Worm (Caenorhabditis elegans) whole organism, L4/young adult: Measurements from ENCODE around the gene K09E9.7.

ENCODE experiments used
- W03F9.2 ChIP-seq: fragments of 150-350 bp; optimal IDR thresholded peaks from 2 replicates; lab custom pipeline; 2014; ENCODE audit warnings: missing biosample characterization, missing genetic modification characterization
- dao-5 ChIP-seq: sonication (generic microtip); optimal IDR thresholded peaks from 2 replicates; lab custom pipeline; 2016; ENCODE audit warnings: missing genotype, missing genetic modification characterization, moderate library complexity, missing compliant biosample characterization
- him-1 ChIP-seq: sonication (generic microtip); optimal IDR thresholded peaks from 2 replicates; lab custom pipeline; 2016; ENCODE audit warnings: missing genotype, missing genetic modification reagents, missing genetic modification characterization, missing compliant biosample characterization

Gene K09E9.7

ce11 chrX:15630790-15631204 is 9.9 kb upstream of the K09E9.7 start:
- TF ChIP-seq him-1 (tag; lab: Kevin White, UChicago), result no peak
- TF ChIP-seq W03F9.2 (tag; lab: Kevin White, UChicago), result no peak
- no peak for TF ChIP-seq dao-5 (tag; lab: Kevin White, UChicago)

ce11 chrX:15633964-15634363 is 6.7 kb upstream of the K09E9.7 start:
- TF ChIP-seq W03F9.2 (tag; lab: Kevin White, UChicago) (no peak), dao-5 (tag; lab: Kevin White, UChicago) (no peak), him-1 (tag; lab: Kevin White, UChicago) (peak; percentile 57)

- TF ChIP-seq dao-5 (tag; lab: Kevin White, UChicago), result no peak
- TF ChIP-seq him-1 (tag; lab: Kevin White, UChicago), result no peak
- no peak for TF ChIP-seq W03F9.2 (tag; lab: Kevin White, UChicago)
Observed at ce11 chrX:15641380-15641779, 677 bp downstream of the K09E9.7 start.

ce11 chrX:15642638-15643037 is 1.9 kb downstream of the K09E9.7 start, which contains the start of gene H08J19.1:
Gene H08J19.1, plus strand, starts transcription at chrX:15642938.
- TF ChIP-seq him-1 (tag; lab: Kevin White, UChicago) (no peak), dao-5 (tag; lab: Kevin White, UChicago) (no peak), W03F9.2 (tag; lab: Kevin White, UChicago) (no peak)

DNA sequence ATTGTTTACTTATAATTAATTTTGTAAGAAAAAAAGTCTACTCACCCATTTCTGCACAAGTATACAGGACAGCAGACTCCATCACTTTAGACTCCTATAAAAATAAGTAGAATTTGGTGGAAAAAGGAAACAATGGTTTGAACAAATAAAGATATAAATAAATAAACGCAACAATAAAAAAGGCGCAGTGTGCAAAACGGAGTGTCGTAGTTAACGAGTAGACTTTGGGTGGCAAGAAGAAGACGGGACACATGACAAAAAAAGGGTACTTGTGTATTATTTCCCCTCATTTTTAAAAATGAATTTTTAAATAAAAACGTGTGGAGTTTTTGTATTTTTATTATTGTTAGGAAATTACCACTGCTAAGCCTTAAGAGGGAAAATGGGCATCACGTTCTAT is 6.6 kb downstream of the K09E9.7 start, which contains the start of gene F59D12.5:
F59D12.5 (minus strand) TSS at position 94 of the 400 bp plus-strand sequence.
- TF ChIP-seq W03F9.2 (tag; lab: Kevin White, UChicago), result no peak
- no peak for TF ChIP-seq him-1 (tag; lab: Kevin White, UChicago)
- no peak for TF ChIP-seq dao-5 (tag; lab: Kevin White, UChicago)

ce11 chrX:15650428-15650827 is 9.7 kb downstream of the K09E9.7 start:
- no peak for TF ChIP-seq W03F9.2 (tag; lab: Kevin White, UChicago)
- TF ChIP-seq him-1 (tag; lab: Kevin White, UChicago), result no peak
- no peak for TF ChIP-seq dao-5 (tag; lab: Kevin White, UChicago)

DNA sequence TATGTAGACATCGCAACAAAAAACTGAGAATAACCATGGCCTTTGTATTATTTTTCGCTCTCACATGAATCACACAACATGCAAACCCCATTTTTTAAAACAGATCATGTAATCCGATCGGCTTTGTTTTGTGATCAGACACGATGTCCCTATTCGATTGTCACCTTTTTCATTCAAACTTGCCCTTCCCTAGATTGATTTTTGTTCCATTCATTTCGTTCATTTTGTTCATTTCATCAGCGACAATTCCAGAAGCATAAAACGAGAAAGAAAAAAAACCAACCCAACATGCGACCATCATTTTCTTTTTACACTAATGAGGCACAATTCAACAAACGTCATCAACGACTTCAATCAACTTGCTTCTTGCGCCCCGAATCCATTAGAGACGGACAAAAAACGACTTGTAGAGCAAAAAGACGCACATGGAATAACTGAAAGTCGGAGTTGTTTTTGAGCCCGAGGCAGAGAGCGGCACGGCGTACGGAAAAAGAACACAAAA is 10.3 kb downstream of the K09E9.7 start, which contains the start of gene F59D12.3:
F59D12.3 (minus strand) TSS at position 51 of the 502 bp plus-strand sequence.
- TF ChIP-seq W03F9.2 (tag; lab: Kevin White, UChicago) (no peak), dao-5 (tag; lab: Kevin White, UChicago) (no peak), him-1 (tag; lab: Kevin White, UChicago) (no peak)

- no peak for TF ChIP-seq W03F9.2 (tag; lab: Kevin White, UChicago)
- TF ChIP-seq dao-5 (tag; lab: Kevin White, UChicago), result no peak
- TF ChIP-seq him-1 (tag; lab: Kevin White, UChicago), result no peak
Observed at ce11 chrX:15653196-15653595, 12.5 kb downstream of the K09E9.7 start.

- no peak for TF ChIP-seq W03F9.2 (tag; lab: Kevin White, UChicago)
- no peak for TF ChIP-seq him-1 (tag; lab: Kevin White, UChicago)
- no peak for TF ChIP-seq dao-5 (tag; lab: Kevin White, UChicago)
Observed at ce11 chrX:15654969-15655368, 14.3 kb downstream of the K09E9.7 start.

DNA sequence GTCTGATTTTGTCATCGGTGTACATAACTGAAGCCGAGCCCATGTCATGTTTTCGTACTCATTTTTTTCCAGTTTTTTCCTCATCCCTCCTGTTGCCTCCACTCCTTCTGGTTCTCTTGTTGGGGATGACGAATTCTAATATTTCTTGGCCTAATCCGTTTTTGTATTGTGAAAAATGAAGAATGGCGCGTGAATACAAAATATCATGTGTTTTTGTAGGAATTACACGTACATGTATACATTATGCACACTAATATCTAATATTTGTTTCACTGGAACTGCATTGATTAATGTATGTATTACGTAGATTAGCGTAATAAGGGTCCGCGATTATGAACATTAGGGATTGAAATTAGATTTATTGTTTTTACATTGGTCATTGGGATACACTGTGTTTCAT is 14.9 kb downstream of the K09E9.7 start:
- TF ChIP-seq W03F9.2 (tag; lab: Kevin White, UChicago) (no peak), him-1 (tag; lab: Kevin White, UChicago) (no peak), dao-5 (tag; lab: Kevin White, UChicago) (no peak)

DNA sequence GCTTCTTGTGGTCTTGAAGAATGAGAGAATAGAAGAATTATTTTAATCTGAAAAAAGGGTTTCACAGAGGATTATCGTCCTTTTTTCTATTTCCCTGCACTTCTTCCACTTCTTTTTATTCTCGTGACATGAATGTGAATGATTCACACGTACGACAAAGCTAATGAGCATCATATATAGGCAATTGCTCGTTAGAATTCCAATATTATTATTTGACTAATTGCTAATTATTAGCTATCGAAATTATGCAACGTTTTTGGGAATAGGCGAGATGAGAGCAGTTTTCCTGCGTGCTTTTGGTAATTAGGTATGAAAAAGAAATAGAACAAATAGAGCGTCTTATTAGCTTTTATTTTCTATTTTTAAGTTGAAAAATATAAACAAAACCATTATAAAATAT is 17.1 kb downstream of the K09E9.7 start:
- no peak for TF ChIP-seq him-1 (tag; lab: Kevin White, UChicago)
- TF ChIP-seq W03F9.2 (tag; lab: Kevin White, UChicago), result no peak
- TF ChIP-seq dao-5 (tag; lab: Kevin White, UChicago), result no peak

DNA sequence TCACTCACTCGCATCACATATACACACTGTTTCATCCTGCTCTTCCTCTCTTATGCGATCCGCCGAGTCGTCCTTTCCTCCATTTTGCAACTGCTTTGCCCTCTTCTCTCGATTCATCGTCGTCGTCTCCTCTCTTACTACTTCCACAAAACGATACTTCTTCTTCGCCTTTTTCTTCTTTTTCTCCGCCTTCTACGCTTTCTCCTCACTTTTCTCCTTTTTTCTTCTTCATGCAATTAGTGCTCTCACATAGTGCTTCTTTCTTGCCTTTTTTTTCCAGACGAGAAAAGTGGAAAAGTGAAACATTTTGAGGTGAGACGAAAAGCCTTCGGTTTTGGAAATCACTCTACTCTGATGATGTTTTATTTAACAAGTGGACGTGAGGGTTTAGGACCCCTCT is 18.9 kb downstream of the K09E9.7 start:
- TF ChIP-seq dao-5 (tag; lab: Kevin White, UChicago) (no peak), W03F9.2 (tag; lab: Kevin White, UChicago) (no peak), him-1 (tag; lab: Kevin White, UChicago) (no peak)

- TF ChIP-seq W03F9.2 (tag; lab: Kevin White, UChicago), result no peak
- TF ChIP-seq dao-5 (tag; lab: Kevin White, UChicago), result no peak
- no peak for TF ChIP-seq him-1 (tag; lab: Kevin White, UChicago)
Observed at ce11 chrX:15663740-15664139, 23.0 kb downstream of the K09E9.7 start.

DNA sequence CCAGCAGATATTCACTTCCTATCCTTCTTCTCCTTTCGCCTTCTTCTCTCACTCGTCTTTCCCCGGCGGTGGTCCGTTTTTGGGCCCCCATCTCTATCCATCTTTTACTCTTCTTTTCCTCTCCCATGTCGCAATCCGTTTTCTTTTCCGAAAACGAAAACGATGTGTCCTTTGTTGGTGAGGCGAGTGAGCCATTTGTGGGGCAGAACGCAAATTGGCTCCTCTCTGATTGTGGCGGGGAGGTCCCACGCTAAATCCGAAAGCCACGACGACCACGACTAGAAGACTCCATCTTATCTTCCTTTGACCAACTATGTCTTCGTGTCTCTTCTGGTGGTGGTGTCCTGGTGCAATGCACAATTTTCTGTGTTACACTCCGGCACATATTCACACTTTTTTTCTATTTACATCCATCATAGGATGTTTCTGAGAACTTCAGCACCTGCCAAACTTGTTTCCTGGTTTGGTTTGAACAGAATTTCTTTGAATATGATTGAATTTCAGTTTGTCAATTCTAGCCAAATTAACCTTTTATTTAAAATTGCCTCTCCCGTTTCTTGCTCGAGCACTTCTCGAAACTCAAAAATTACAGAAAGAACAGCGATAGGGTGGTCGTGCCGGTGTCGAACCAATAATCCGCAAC is 25.6 kb downstream of the K09E9.7 start, which contains the start of gene pcdr-1:
pcdr-1 (plus strand) TSS at position 593 of the 643 bp plus-strand sequence.
- TF ChIP-seq dao-5 (tag; lab: Kevin White, UChicago) (no peak), him-1 (tag; lab: Kevin White, UChicago) (no peak), W03F9.2 (tag; lab: Kevin White, UChicago) (no peak)
